Worm (Caenorhabditis elegans) whole organism, L4 larva: ENCODE data around the gene C25F9.13.
A peak's percentile ranks its signal among the peaks of the same experiment; 100 is the strongest.

ENCODE experiments used
- lin-15B ChIP-seq: fragments of 150-350 bp; sonication (generic microtip); optimal IDR thresholded peaks from 3 replicates; lab custom pipeline; 2014; ENCODE audit warnings: missing biosample characterization, missing genetic modification characterization
- mdl-1 ChIP-seq, 2 experiments: fragments of 150-350 bp in 1 of 2; sonication (generic microtip) in 1 of 2; optimal IDR thresholded peaks; 2 replicates each; lab custom pipeline; 2014 to 2017; ENCODE audit warnings: missing biosample characterization in 2 of 2, missing genetic modification characterization in 2 of 2
- nhr-41 ChIP-seq: fragments of 200-800 bp; sonication (Bioruptor generic); IDR thresholded peaks from 2 replicates; pipeline ENCODE4 v1.3.6; 2022; ENCODE audit warnings: missing genetic modification reagents, missing genetic modification characterization, missing compliant biosample characterization
- spr-3 ChIP-seq: fragments of 200-800 bp; sonication (Bioruptor generic); optimal IDR thresholded peaks from 2 replicates; lab custom pipeline; 2018; ENCODE audit warnings: mild to moderate bottlenecking, missing genetic modification characterization, missing compliant biosample characterization
- unc-62 ChIP-seq, 3 experiments: fragments of 150-350 bp in 1 of 3; sonication (generic microtip); optimal IDR thresholded peaks in 2 of 3; peaks in 1 of 3; 1 replicate in 1 of 3; 2 replicates in 2 of 3; lab custom pipeline; 2014 to 2017; ENCODE audit warnings: missing biosample characterization in 3 of 3, missing genetic modification characterization in 3 of 3, missing genetic modification reagents in 3 of 3, missing genotype in 1 of 3

DNA sequence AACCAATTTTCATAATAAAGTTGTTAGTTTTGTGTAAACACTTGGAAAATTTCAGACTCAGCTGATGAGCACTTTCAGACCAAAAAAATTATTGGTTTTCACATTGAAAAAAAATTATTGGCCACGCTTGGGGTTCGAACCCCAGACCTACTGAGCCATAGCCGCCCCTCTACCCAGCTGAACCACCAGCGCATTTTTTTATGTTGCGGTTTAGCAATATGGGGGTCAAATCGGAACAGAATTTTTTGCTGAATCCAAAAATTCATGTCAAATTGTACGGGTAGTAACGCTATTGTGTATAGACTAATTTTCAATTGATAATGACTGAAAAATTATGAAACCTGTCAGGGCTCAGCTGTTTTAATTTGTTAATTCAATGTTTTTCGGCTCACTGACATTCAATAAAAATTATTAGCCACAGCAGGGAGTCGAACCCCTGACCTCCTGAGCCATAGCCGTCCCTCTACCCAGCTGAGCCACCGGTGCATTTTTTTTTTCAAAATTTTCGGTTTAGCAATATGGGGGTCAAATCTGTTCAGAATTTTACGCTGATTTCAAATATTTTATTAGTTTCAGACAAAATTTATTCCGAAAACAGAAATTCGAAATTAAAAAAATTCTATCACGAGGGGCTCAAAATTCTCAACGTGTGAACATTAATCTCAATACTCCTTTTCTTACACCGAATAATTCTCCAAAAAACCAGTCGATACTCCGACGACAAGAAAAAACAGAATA is 2.0 kb downstream of the C25F9.13 start:
- TF ChIP-seq unc-62 (GFP tag; optimal IDR thresholded peaks at IDR 0.05 in 1 of 2; lab: Kevin White, UChicago) (peak in 1 of 2 experiments; percentile 62), unc-62 (tag; optimal IDR thresholded peaks at IDR 0.05; lab: Kevin White, UChicago) (no peak), mdl-1 (tag; optimal IDR thresholded peaks at IDR 0.05; lab: Kevin White, UChicago) (no peak), spr-3 (GFP tag; lab: Kevin White, UChicago) (no peak), nhr-41 (GFP tag; lab: Robert Waterston, UW) (no peak), lin-15B (tag; lab: Kevin White, UChicago) (no peak)
